Fruit fly (Drosophila melanogaster) whole organism, embryonic: ENCODE data around the gene Gr61a.

ENCODE experiments used
- ATbp ChIP-seq: fragments of 200-800 bp; sonication (Bioruptor generic); optimal IDR thresholded peaks from 2 replicates; lab custom pipeline; 2017; ENCODE audit warnings: missing biosample characterization, mild to moderate bottlenecking, missing genetic modification characterization, missing genetic modification reagents
- Abd-B ChIP-seq: fragments of 200-800 bp; sonication (Bioruptor generic); optimal IDR thresholded peaks from 2 replicates; lab custom pipeline; 2018; ENCODE audit warnings: missing biosample characterization, mild to moderate bottlenecking, missing genetic modification characterization, moderate library complexity
- CG12104 ChIP-seq: fragments of 200-800 bp; sonication (Bioruptor generic); optimal IDR thresholded peaks from 3 replicates; lab custom pipeline; 2016; ENCODE audit warnings: missing biosample characterization, missing genetic modification characterization
- CG12219 ChIP-seq: fragments of 200-800 bp; sonication (Bioruptor generic); optimal IDR thresholded peaks from 3 replicates; lab custom pipeline; 2018; ENCODE audit warnings: missing biosample characterization, mild to moderate bottlenecking, missing genetic modification characterization
- CG12391 ChIP-seq: fragments of 200-800 bp; sonication (Bioruptor generic); optimal IDR thresholded peaks from 3 replicates; lab custom pipeline; 2018; ENCODE audit warnings: missing biosample characterization, mild to moderate bottlenecking, missing genetic modification characterization, moderate library complexity
- CG13424 ChIP-seq: fragments of 200-800 bp; sonication (Bioruptor generic); optimal IDR thresholded peaks from 2 replicates; lab custom pipeline; 2019; ENCODE audit warnings: missing biosample characterization, mild to moderate bottlenecking, missing genetic modification characterization, moderate library complexity
- CG14441 ChIP-seq: fragments of 200-800 bp; sonication (Bioruptor generic); IDR thresholded peaks from 2 replicates; pipeline ENCODE4 v1.3.6; 2022; ENCODE audit warnings: missing biosample characterization, missing genetic modification characterization
- CG16779 ChIP-seq: fragments of 200-800 bp; sonication (Bioruptor generic); IDR thresholded peaks from 2 replicates; pipeline ENCODE4 v1.3.6; 2022; ENCODE audit warnings: missing biosample characterization, missing genetic modification characterization
- CG17361 ChIP-seq: fragments of 200-800 bp; sonication (Bioruptor generic); IDR thresholded peaks from 3 replicates; pipeline ENCODE4 v1.3.6; 2022; ENCODE audit warnings: missing biosample characterization, missing genetic modification characterization
- CG17612 ChIP-seq: fragments of 200-800 bp; sonication (Bioruptor generic); IDR thresholded peaks from 2 replicates; pipeline ENCODE4 v1.3.6; 2022; ENCODE audit warnings: missing biosample characterization, missing genetic modification characterization
- CG17829 ChIP-seq: fragments of 200-800 bp; optimal IDR thresholded peaks from 2 replicates; lab custom pipeline; 2019; ENCODE audit warnings: missing biosample characterization, mild to moderate bottlenecking, missing genetic modification characterization, moderate library complexity
- CG18599 ChIP-seq: fragments of 200-800 bp; sonication (Bioruptor generic); optimal IDR thresholded peaks from 3 replicates; lab custom pipeline; 2017; ENCODE audit warnings: missing biosample characterization, missing genetic modification characterization, mild to moderate bottlenecking, moderate library complexity, missing genetic modification reagents
- CG30020 ChIP-seq: fragments of 200-800 bp; optimal IDR thresholded peaks from 2 replicates; lab custom pipeline; 2019; ENCODE audit warnings: missing biosample characterization, mild to moderate bottlenecking, missing genetic modification characterization, moderate library complexity
- CG31441 ChIP-seq: fragments of 200-800 bp; sonication (Bioruptor generic); IDR thresholded peaks from 2 replicates; pipeline ENCODE4 v1.3.6; 2022; ENCODE audit warnings: missing biosample characterization, missing genetic modification characterization
- CG3163 ChIP-seq: fragments of 200-800 bp; sonication (Bioruptor generic); optimal IDR thresholded peaks from 3 replicates; lab custom pipeline; 2016; ENCODE audit warnings: missing biosample characterization, missing genetic modification characterization
- CG3726 ChIP-seq: fragments of 200-800 bp; sonication (Bioruptor generic); IDR thresholded peaks from 3 replicates; pipeline ENCODE4, ENCODE4 v1.3.6; 2022; ENCODE audit warnings: missing biosample characterization, missing genetic modification characterization
- CG43689 ChIP-seq: fragments of 200-800 bp; sonication (Bioruptor generic); IDR thresholded peaks from 2 replicates; pipeline ENCODE4 v1.3.6; 2022; ENCODE audit warnings: missing biosample characterization, missing genetic modification characterization
- CG4404 ChIP-seq: fragments of 200-800 bp; sonication (Bioruptor generic); IDR thresholded peaks from 2 replicates; pipeline ENCODE4 v1.3.6; 2022; ENCODE audit warnings: missing biosample characterization, missing genetic modification characterization
- CG6654 ChIP-seq: fragments of 200-800 bp; sonication (Bioruptor generic); optimal IDR thresholded peaks from 2 replicates; lab custom pipeline; 2017; ENCODE audit warnings: missing biosample characterization, mild to moderate bottlenecking, missing genetic modification characterization
- CG7928 ChIP-seq: fragments of 200-800 bp; sonication (Bioruptor generic); optimal IDR thresholded peaks from 2 replicates; lab custom pipeline; 2017; ENCODE audit warnings: missing biosample characterization, mild to moderate bottlenecking, missing genetic modification characterization
- CG8290 ChIP-seq, 3 experiments: fragments of 200-800 bp; sonication (Bioruptor generic); optimal IDR thresholded peaks; 2 replicates each; lab custom pipeline; 2016 to 2019; ENCODE audit warnings: missing biosample characterization in 3 of 3, missing genetic modification characterization in 3 of 3, mild to moderate bottlenecking in 2 of 3, moderate library complexity in 1 of 3
- D19A ChIP-seq: fragments of 200-800 bp; optimal IDR thresholded peaks from 3 replicates; lab custom pipeline; 2019; ENCODE audit warnings: missing biosample characterization, mild to moderate bottlenecking, missing genetic modification characterization, moderate library complexity
- E2f1 ChIP-seq: fragments of 200-800 bp; sonication (Bioruptor generic); IDR thresholded peaks from 2 replicates; pipeline ENCODE4 v1.3.6; 2022; ENCODE audit warnings: missing biosample characterization, missing genetic modification characterization
- Fer1 ChIP-seq: fragments of 200-800 bp; sonication (Bioruptor generic); optimal IDR thresholded peaks from 2 replicates; lab custom pipeline; 2017; ENCODE audit warnings: missing biosample characterization, mild to moderate bottlenecking, missing genetic modification characterization
- Fer2 ChIP-seq: fragments of 200-800 bp; sonication (Bioruptor generic); optimal IDR thresholded peaks from 2 replicates; lab custom pipeline; 2018; ENCODE audit warnings: missing biosample characterization, mild to moderate bottlenecking, missing genetic modification characterization, moderate library complexity
- GATAe ChIP-seq: fragments of 200-800 bp; sonication (Bioruptor generic); conservative IDR thresholded peaks from 2 replicates; pipeline ENCODE4 v1.3.6; 2022; ENCODE audit warnings: missing biosample characterization, missing genetic modification characterization
- Hmx ChIP-seq: fragments of 200-800 bp; sonication (Bioruptor generic); optimal IDR thresholded peaks from 2 replicates; lab custom pipeline; 2016; ENCODE audit warnings: missing biosample characterization, missing genetic modification characterization
- Kr ChIP-seq: fragments of 200-800 bp; sonication (Bioruptor generic); optimal IDR thresholded peaks from 2 replicates; lab custom pipeline; 2017; ENCODE audit warnings: missing biosample characterization, mild to moderate bottlenecking, missing genetic modification characterization
- Lpt ChIP-seq: fragments of >200 bp; optimal IDR thresholded peaks from 2 replicates; lab custom pipeline; 2018; ENCODE audit warnings: missing biosample characterization, missing genetic modification characterization
- MESR4 ChIP-seq: fragments of 200-800 bp; sonication (Bioruptor generic); optimal IDR thresholded peaks from 2 replicates; lab custom pipeline; 2018; ENCODE audit warnings: missing biosample characterization, mild to moderate bottlenecking, missing genetic modification characterization, moderate library complexity
- Med ChIP-seq: fragments of 200-800 bp; sonication (Bioruptor generic); peaks from one replicate; lab custom pipeline; 2016; ENCODE audit warnings: missing biosample characterization, missing genetic modification characterization, mild to moderate bottlenecking, inconsistent platforms, moderate library complexity
- NK7.1 ChIP-seq: fragments of 200-800 bp; sonication (Bioruptor generic); optimal IDR thresholded peaks from 3 replicates; lab custom pipeline; 2016; ENCODE audit warnings: missing biosample characterization, missing genetic modification characterization
- Neu2 ChIP-seq: fragments of 200-800 bp; sonication (Bioruptor generic); optimal IDR thresholded peaks from 3 replicates; lab custom pipeline; 2016; ENCODE audit warnings: missing biosample characterization, missing genetic modification characterization, borderline replicate concordance
- Ptx1 ChIP-seq: fragments of 200-800 bp; sonication (Bioruptor generic); IDR thresholded peaks from 2 replicates; pipeline ENCODE4 v1.3.6; 2022; ENCODE audit warnings: missing biosample characterization, missing genetic modification characterization
- bowl ChIP-seq: fragments of 200-800 bp; sonication (Bioruptor generic); IDR thresholded peaks from 2 replicates; pipeline ENCODE4 v1.3.6; 2022; ENCODE audit warnings: missing biosample characterization, missing genetic modification characterization
- dmrt11E ChIP-seq: fragments of 200-800 bp; sonication (Bioruptor generic); optimal IDR thresholded peaks from 3 replicates; lab custom pipeline; 2018; ENCODE audit warnings: missing biosample characterization, mild to moderate bottlenecking, missing genetic modification characterization, moderate library complexity
- exex ChIP-seq: fragments of 200-800 bp; sonication (Bioruptor generic); optimal IDR thresholded peaks from 4 replicates; lab custom pipeline; 2018; ENCODE audit warnings: missing biosample characterization, mild to moderate bottlenecking, missing genetic modification characterization, moderate library complexity
- fd3F ChIP-seq: fragments of 200-800 bp; sonication (Bioruptor generic); optimal IDR thresholded peaks from 2 replicates; lab custom pipeline; 2018; ENCODE audit warnings: missing biosample characterization, mild to moderate bottlenecking, missing genetic modification characterization, moderate library complexity
- fd96Cb ChIP-seq: fragments of 200-800 bp; sonication (Bioruptor generic); optimal IDR thresholded peaks from 2 replicates; lab custom pipeline; 2018; ENCODE audit warnings: missing biosample characterization, mild to moderate bottlenecking, missing genetic modification characterization, moderate library complexity
- h ChIP-seq: fragments of >200 bp; optimal IDR thresholded peaks from 2 replicates; lab custom pipeline; 2017
- nom ChIP-seq: fragments of 200-800 bp; sonication (Bioruptor generic); optimal IDR thresholded peaks from 2 replicates; lab custom pipeline; 2017; ENCODE audit warnings: missing biosample characterization, missing genetic modification characterization, mild to moderate bottlenecking, moderate library complexity, missing genetic modification reagents
- odd ChIP-seq: fragments of 200-800 bp; sonication (Bioruptor generic); optimal IDR thresholded peaks from 2 replicates; lab custom pipeline; 2017; ENCODE audit warnings: missing biosample characterization, mild to moderate bottlenecking, missing genetic modification characterization
- org-1 ChIP-seq: fragments of 200-800 bp; sonication (Bioruptor generic); optimal IDR thresholded peaks from 2 replicates; lab custom pipeline; 2017; ENCODE audit warnings: missing biosample characterization, missing genetic modification characterization
- pfk ChIP-seq: fragments of 200-800 bp; sonication (Bioruptor generic); optimal IDR thresholded peaks from 2 replicates; lab custom pipeline; 2018; ENCODE audit warnings: missing biosample characterization, mild to moderate bottlenecking, missing genetic modification characterization, moderate library complexity
- pros ChIP-seq: fragments of 200-800 bp; sonication (Bioruptor generic); optimal IDR thresholded peaks from 3 replicates; lab custom pipeline; 2019; ENCODE audit warnings: missing biosample characterization, mild to moderate bottlenecking, missing genetic modification characterization, moderate library complexity
- pum ChIP-seq: fragments of 200-800 bp; sonication (Bioruptor generic); optimal IDR thresholded peaks from 2 replicates; lab custom pipeline; 2016; ENCODE audit warnings: missing biosample characterization, missing genetic modification characterization
- pzg ChIP-seq: fragments of 200-800 bp; sonication (Bioruptor generic); optimal IDR thresholded peaks from 3 replicates; lab custom pipeline; 2018; ENCODE audit warnings: missing biosample characterization, mild to moderate bottlenecking, missing genetic modification characterization, moderate library complexity
- ranshi ChIP-seq: fragments of 200-800 bp; sonication (Bioruptor generic); IDR thresholded peaks from 2 replicates; pipeline ENCODE4 v1.3.6; 2022; ENCODE audit warnings: missing biosample characterization, missing genetic modification characterization
- sima ChIP-seq: fragments of 200-800 bp; sonication (Bioruptor generic); optimal IDR thresholded peaks from 2 replicates; lab custom pipeline; 2016; ENCODE audit warnings: missing biosample characterization, missing genetic modification characterization
- ssp ChIP-seq: fragments of 200-800 bp; sonication (Bioruptor generic); IDR thresholded peaks from 2 replicates; pipeline ENCODE4 v1.3.6; 2022; ENCODE audit warnings: missing biosample characterization, missing genetic modification characterization

Gr61a gene

dm6 chr3L:799837-800513, 41.3 kb upstream of the Gr61a start (continued):
- TF ChIP-seq CG6654 (GFP tag; lab: Kevin White, UChicago), result no peak
- TF ChIP-seq CG7928 (GFP tag; lab: Kevin White, UChicago), result no peak
- no peak for TF ChIP-seq ranshi (GFP tag; lab: Robert Waterston, UW)
- TF ChIP-seq CG4404 (GFP tag; lab: Robert Waterston, UW), result no peak
- TF ChIP-seq Fer2 (tag; lab: Kevin White, UChicago), result no peak
- TF ChIP-seq h (lab: Kevin White, UChicago), result no peak
- peak; percentile 32 for TF ChIP-seq pros (GFP tag; lab: Kevin White, UChicago)
- no peak for TF ChIP-seq Neu2 (GFP tag; lab: Kevin White, UChicago)
- TF ChIP-seq Med (GFP tag; lab: Kevin White, UChicago), result peak; percentile 79
- TF ChIP-seq fd96Cb (tag; lab: Kevin White, UChicago), result peak; percentile 45
- peak; percentile 15 for TF ChIP-seq nom
- TF ChIP-seq Fer1 (GFP tag; lab: Kevin White, UChicago), result no peak
- TF ChIP-seq MESR4 (GFP tag; lab: Kevin White, UChicago), result no peak
- TF ChIP-seq CG31441, result peak; percentile 56; the same call in 1 of the 2 replicates
- peak; percentile 54; the same call in 1 of the 3 replicates for TF ChIP-seq CG17361
- no peak for TF ChIP-seq CG14441
- TF ChIP-seq Kr (GFP tag; lab: Kevin White, UChicago), result no peak
- TF ChIP-seq CG12104 (GFP tag; lab: Kevin White, UChicago), result no peak
- no peak for TF ChIP-seq odd (GFP tag; lab: Kevin White, UChicago)
- TF ChIP-seq ssp (GFP tag; lab: Robert Waterston, UW), result peak; percentile 42; the same call in 1 of the 2 replicates
- TF ChIP-seq ATbp (GFP tag; lab: Kevin White, UChicago), result peak; percentile 37
- TF ChIP-seq E2f1, result peak; percentile 15; the same call in 1 of the 2 replicates
- 0 out of 3 replicates have a peak, but pooled peaks have one; percentile 44 for TF ChIP-seq CG3726 (GFP tag; lab: Robert Waterston, UW)
- TF ChIP-seq fd3F (GFP tag; lab: Kevin White, UChicago), result no peak
- peak; percentile 42 for TF ChIP-seq CG12391 (tag; lab: Kevin White, UChicago)
- TF ChIP-seq CG8290 (GFP tag; optimal IDR thresholded peaks at IDR 0.05; lab: Kevin White, UChicago), result no peak
- TF ChIP-seq CG8290 (tag; optimal IDR thresholded peaks at IDR 0.05; lab: Kevin White, UChicago), result no peak
- no peak for TF ChIP-seq Abd-B (GFP tag; lab: Kevin White, UChicago)
- TF ChIP-seq pfk (GFP tag; lab: Kevin White, UChicago), result no peak
- TF ChIP-seq exex (tag; lab: Kevin White, UChicago), result no peak
- TF ChIP-seq CG17612 (GFP tag; lab: Robert Waterston, UW), result no peak
- peak; percentile 11 for TF ChIP-seq dmrt11E
- no peak for TF ChIP-seq CG16779 (GFP tag; lab: Robert Waterston, UW)
- TF ChIP-seq CG43689 (GFP tag; lab: Robert Waterston, UW), result no peak
- no peak for TF ChIP-seq CG18599 (GFP tag; lab: Kevin White, UChicago)
- TF ChIP-seq CG13424 (tag; lab: Kevin White, UChicago), result peak; percentile 5
- TF ChIP-seq CG30020 (tag; lab: Kevin White, UChicago), result no peak
- no peak for TF ChIP-seq sima (GFP tag; lab: Kevin White, UChicago)
- TF ChIP-seq CG17829 (tag; lab: Kevin White, UChicago), result peak; percentile 23
- TF ChIP-seq bowl, result no peak
- TF ChIP-seq D19A (tag; lab: Kevin White, UChicago), result peak; percentile 23
- peak; percentile 49; the same call in 1 of the 2 replicates for TF ChIP-seq Ptx1 (GFP tag; lab: Robert Waterston, UW)
- TF ChIP-seq NK7.1, result no peak
- no peak for TF ChIP-seq GATAe (GFP tag; lab: Robert Waterston, UW)
- TF ChIP-seq CG12219 (GFP tag; lab: Kevin White, UChicago), result no peak
- no peak for TF ChIP-seq org-1 (GFP tag; lab: Kevin White, UChicago)
- TF ChIP-seq pzg (GFP tag; lab: Kevin White, UChicago), result no peak
- no peak for TF ChIP-seq Lpt (GFP tag; lab: Kevin White, UChicago)
- TF ChIP-seq Hmx (GFP tag; lab: Kevin White, UChicago), result no peak
- no peak for TF ChIP-seq pum (GFP tag; lab: Kevin White, UChicago)
- TF ChIP-seq CG3163, result no peak
